Fruit fly (Drosophila melanogaster) whole organism, embryonic: ENCODE measurements around the gene Claspin.

Experiments
- CG15601 ChIP-seq: fragments of 200-800 bp; sonication (Bioruptor generic); optimal IDR thresholded peaks from 3 replicates; lab custom pipeline; 2019; ENCODE audit warnings: missing biosample characterization, mild to moderate bottlenecking, missing genetic modification characterization, moderate library complexity
- CG18011 ChIP-seq: fragments of 200-800 bp; sonication (Bioruptor generic); optimal IDR thresholded peaks from 2 replicates; lab custom pipeline; 2017; ENCODE audit warnings: missing biosample characterization, missing genetic modification characterization, mild to moderate bottlenecking, moderate library complexity, missing genotype
- CG6254 ChIP-seq: fragments of 200-800 bp; sonication (Bioruptor generic); optimal IDR thresholded peaks from 3 replicates; lab custom pipeline; 2017; ENCODE audit warnings: mild to moderate bottlenecking, missing biosample characterization, missing genetic modification reagents, missing genetic modification characterization
- CG6683 ChIP-seq: fragments of 200-800 bp; sonication (Bioruptor generic); optimal IDR thresholded peaks from 2 replicates; lab custom pipeline; 2017; ENCODE audit warnings: missing biosample characterization, mild to moderate bottlenecking, missing genetic modification characterization, missing genetic modification reagents
- CG6689 ChIP-seq: fragments of 200-800 bp; sonication (Bioruptor generic); IDR thresholded peaks from 2 replicates; pipeline ENCODE4 v1.3.6; 2022; ENCODE audit warnings: missing biosample characterization, missing genetic modification characterization
- CG9609 ChIP-seq: fragments of 200-800 bp; sonication (Bioruptor generic); optimal IDR thresholded peaks from 3 replicates; lab custom pipeline; 2016; ENCODE audit warnings: missing biosample characterization, missing genetic modification characterization
- H15 ChIP-seq: fragments of 200-800 bp; sonication (Bioruptor generic); IDR thresholded peaks from 3 replicates; pipeline ENCODE4 v1.3.6; 2022; ENCODE audit warnings: missing biosample characterization, missing genetic modification characterization
- Oli ChIP-seq: fragments of 200-800 bp; sonication (Bioruptor generic); optimal IDR thresholded peaks from 2 replicates; lab custom pipeline; 2018; ENCODE audit warnings: missing biosample characterization, mild to moderate bottlenecking, missing genetic modification characterization, moderate library complexity
- Rfx ChIP-seq: fragments of 200-800 bp; sonication (Bioruptor generic); IDR thresholded peaks from 2 replicates; pipeline ENCODE4 v1.3.6; 2022; ENCODE audit warnings: missing biosample characterization, missing genetic modification characterization
- crc ChIP-seq: fragments of 200-800 bp; sonication (Bioruptor generic); optimal IDR thresholded peaks from 2 replicates; lab custom pipeline; 2016; ENCODE audit warnings: missing biosample characterization, missing genetic modification characterization
- fru ChIP-seq: fragments of >200 bp; optimal IDR thresholded peaks from 2 replicates; lab custom pipeline; 2017
- mld ChIP-seq: fragments of 200-800 bp; sonication (Bioruptor generic); IDR thresholded peaks from 3 replicates; pipeline ENCODE4 v1.3.6; 2022; ENCODE audit warnings: missing biosample characterization, missing genetic modification characterization; ENCODE audit not compliant: partially characterized antibody
- psq ChIP-seq: fragments of 200-800 bp; sonication (Bioruptor generic); optimal IDR thresholded peaks from 2 replicates; lab custom pipeline; 2017; ENCODE audit warnings: missing biosample characterization, missing genetic modification characterization
- z ChIP-seq: fragments of 200-800 bp; sonication (Bioruptor generic); IDR thresholded peaks from 3 replicates; pipeline ENCODE4 v1.3.6; 2022; ENCODE audit warnings: missing biosample characterization, missing genetic modification characterization

DNA sequence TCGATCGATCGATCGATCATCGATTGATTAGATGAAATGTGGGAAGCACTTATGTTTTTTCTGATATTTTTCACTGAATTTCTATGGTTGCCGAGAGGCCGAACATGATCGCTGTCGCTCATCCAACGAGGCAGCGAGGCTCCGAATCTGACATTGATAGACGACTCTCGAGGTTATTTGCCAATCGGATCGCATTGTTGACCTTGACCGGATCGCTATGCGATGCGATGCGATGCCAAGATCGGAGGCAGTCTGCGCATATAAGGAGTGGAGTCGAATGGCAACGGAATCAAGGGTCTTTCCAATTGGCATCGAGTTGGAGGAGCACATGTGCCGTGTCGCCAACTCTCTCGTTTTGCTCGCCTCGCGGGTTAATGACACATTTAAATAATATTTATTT, 26.9 kb downstream of the Claspin start:
- TF ChIP-seq CG6689 (GFP tag; lab: Robert Waterston, UW) (no peak), z (GFP tag; lab: Robert Waterston, UW) (no peak), Rfx (no peak), CG18011 (GFP tag; lab: Kevin White, UChicago) (no peak), CG6683 (GFP tag; lab: Kevin White, UChicago) (no peak), crc (no peak), CG6254 (GFP tag; lab: Kevin White, UChicago) (no peak), psq (no peak), CG9609 (GFP tag; lab: Kevin White, UChicago) (no peak), Oli (tag; lab: Kevin White, UChicago) (no peak), fru (no peak), mld (GFP tag; lab: Robert Waterston, UW) (no peak), H15 (GFP tag; lab: Robert Waterston, UW) (no peak), CG15601 (tag; lab: Kevin White, UChicago) (no peak)
